Fruit fly (Drosophila melanogaster): ENCODE results near the gene lcs.

Gene lcs

DNA sequence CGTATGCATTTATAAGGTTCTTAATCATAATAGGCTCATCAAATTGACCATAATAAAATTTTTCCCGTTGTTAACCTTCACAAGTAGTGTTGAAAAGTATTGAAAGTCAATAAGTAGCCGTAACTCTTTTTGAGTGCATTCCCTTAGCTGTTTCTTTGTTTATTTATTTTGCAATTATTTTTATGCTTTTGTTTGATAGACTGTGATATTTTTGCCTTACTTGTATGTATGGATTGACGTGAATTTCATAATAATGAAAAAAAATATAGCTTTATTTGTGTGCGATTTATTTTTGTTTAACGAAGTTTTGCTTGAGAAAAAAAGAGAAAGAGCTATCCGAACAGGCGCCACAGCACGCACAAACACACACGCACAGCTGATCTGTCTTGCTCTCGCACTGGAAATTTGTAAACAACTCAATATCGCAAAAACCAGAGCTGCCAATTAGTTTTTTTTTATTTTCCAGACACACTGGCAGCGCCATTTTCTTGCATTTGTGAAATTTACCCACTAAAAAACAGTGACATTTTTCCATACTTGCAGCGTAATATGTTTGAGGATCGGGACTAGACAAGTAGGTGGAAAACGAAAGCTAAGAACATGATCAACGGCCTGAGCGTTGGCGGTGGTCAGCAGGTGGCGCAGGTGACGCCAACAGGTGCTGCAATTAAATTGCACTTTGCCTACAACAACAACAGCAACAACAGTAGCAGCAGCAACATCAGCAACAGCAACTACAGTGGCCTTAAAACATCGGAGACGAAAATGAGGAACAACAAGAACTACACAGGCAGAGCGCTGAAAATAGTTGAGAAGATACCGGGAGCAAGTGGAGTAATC lies 27.7 kb downstream of the lcs start (continued):
- TF ChIP-seq trem (tag; optimal IDR thresholded peaks at IDR 0.05) (peak; percentile 31), CG3281 (GFP tag; optimal IDR thresholded peaks at IDR 0.05) (no peak), ara (GFP tag; IDR thresholded peaks at IDR 0.05) (no peak), CG1024 (GFP tag; IDR thresholded peaks at IDR 0.05) (no peak), dati (GFP tag; IDR thresholded peaks at IDR 0.05) (no peak), YL-1 (GFP tag; optimal IDR thresholded peaks at IDR 0.05) (no peak), CG16815 (GFP tag; optimal IDR thresholded peaks at IDR 0.05) (no peak), CG15601 (tag; optimal IDR thresholded peaks at IDR 0.05) (no peak), chif (GFP tag; optimal IDR thresholded peaks at IDR 0.05) (no peak), Mes4 (GFP tag; optimal IDR thresholded peaks at IDR 0.05) (no peak), sug (tag; optimal IDR thresholded peaks at IDR 0.05) (no peak), CG2116 (GFP tag; optimal IDR thresholded peaks at IDR 0.05) (peak; percentile 6), Fer3 (tag; optimal IDR thresholded peaks at IDR 0.05) (no peak), CG8944 (GFP tag; optimal IDR thresholded peaks at IDR 0.05) (no peak), hkb (optimal IDR thresholded peaks at IDR 0.05) (no peak), hkb (GFP tag; IDR thresholded peaks at IDR 0.05) (no peak), Hsf (GFP tag; optimal IDR thresholded peaks at IDR 0.05) (no peak), HLH54F (GFP tag; optimal IDR thresholded peaks at IDR 0.05) (no peak), dmrt99B (tag; optimal IDR thresholded peaks at IDR 0.05) (no peak), CG14710 (tag; optimal IDR thresholded peaks at IDR 0.05) (peak; percentile 2), sd (tag; optimal IDR thresholded peaks at IDR 0.05) (peak; percentile 44), Asciz (GFP tag; optimal IDR thresholded peaks at IDR 0.05) (no peak), bbx (GFP tag; IDR thresholded peaks at IDR 0.05; ENCODE audit: partially characterized antibody) (peak; percentile 54), CG7839 (tag; optimal IDR thresholded peaks at IDR 0.05) (no peak), gce (GFP tag; IDR thresholded peaks at IDR 0.05) (no peak), Med (GFP tag) (peak; percentile 71), CG4360 (GFP tag; IDR thresholded peaks at IDR 0.05) (peak; percentile 76), Spps (tag; optimal IDR thresholded peaks at IDR 0.05) (no peak), kah (GFP tag; optimal IDR thresholded peaks at IDR 0.05) (no peak), CHES-1-like (GFP tag; optimal IDR thresholded peaks at IDR 0.05) (peak; percentile 2), Mad (GFP tag; optimal IDR thresholded peaks at IDR 0.05) (no peak), wor (GFP tag; IDR thresholded peaks at IDR 0.05) (no peak), Dip2 (GFP tag; IDR thresholded peaks at IDR 0.05) (no peak), sr (GFP tag; IDR thresholded peaks at IDR 0.05) (no peak), slou (GFP tag; optimal IDR thresholded peaks at IDR 0.05) (no peak), CG4730 (GFP tag; IDR thresholded peaks at IDR 0.05) (no peak), CG15073 (GFP tag; optimal IDR thresholded peaks at IDR 0.05) (no peak), CG12391 (tag; optimal IDR thresholded peaks at IDR 0.05) (no peak), CG17829 (tag; optimal IDR thresholded peaks at IDR 0.05) (peak; percentile 20), Mrtf (GFP tag; IDR thresholded peaks at IDR 0.05) (no peak), vfl (GFP tag; optimal IDR thresholded peaks at IDR 0.05) (no peak), CG3726 (GFP tag; IDR thresholded peaks at IDR 0.05) (no peak)
